Worm (Caenorhabditis elegans) whole organism, dauer: ENCODE measurements around the gene Y53F4B.23.
"Not testable (repeated sequence)": the region's sequence is repeated elsewhere in the genome, so short reads cannot be mapped to it uniquely, and the experiment has no call there.

Experiments
- unc-62 ChIP-seq: sonication (generic microtip); optimal IDR thresholded peaks from 2 replicates; lab custom pipeline; 2017; ENCODE audit warnings: missing biosample characterization, missing genetic modification reagents, missing genetic modification characterization

Y53F4B.23 gene

DNA sequence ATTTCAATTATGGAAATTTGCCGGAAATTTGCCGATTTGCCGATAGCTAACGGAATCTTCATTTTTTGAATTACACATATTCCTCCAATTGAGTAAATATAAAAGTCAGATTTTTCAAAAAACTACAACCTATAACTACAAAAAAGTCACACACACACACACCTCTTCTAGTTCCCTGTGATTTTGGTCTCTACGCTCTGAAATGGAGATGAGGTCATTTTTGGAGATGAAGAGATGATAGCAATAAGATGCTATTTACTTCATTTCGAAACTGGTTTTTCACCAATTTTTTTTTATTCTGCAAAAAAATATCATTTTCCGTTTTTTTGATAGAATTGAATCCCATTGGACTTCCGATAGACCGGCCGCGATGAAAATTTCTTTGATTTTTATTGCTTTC lies at the start of gene Y53F4B.23:
Gene Y53F4B.23, plus strand, starts transcription at position 312 of the 400 bp plus-strand sequence.
- TF ChIP-seq unc-62 (GFP tag; lab: Kevin White, UChicago) = no peak

DNA sequence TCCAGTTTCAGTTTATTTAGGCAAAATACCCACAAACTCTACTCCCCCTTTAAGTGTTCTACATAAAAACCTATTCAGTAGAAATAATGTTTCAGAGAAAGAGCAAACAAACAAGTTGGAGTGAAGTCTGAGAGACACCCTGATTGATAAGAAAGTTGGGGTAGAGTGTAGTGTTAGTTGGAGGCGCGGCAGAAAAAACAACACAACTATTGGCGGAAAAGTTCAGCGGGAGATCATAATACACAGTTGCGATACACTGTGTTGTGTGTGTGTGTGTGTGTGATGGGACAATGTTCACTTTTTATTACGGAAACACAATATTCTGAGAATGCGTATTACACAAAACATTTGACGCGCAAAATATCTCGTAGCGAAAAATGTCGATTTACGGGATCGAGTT lies 49.5 kb upstream of the Y53F4B.23 start:
- TF ChIP-seq unc-62 (GFP tag; lab: Kevin White, UChicago) = no peak

DNA sequence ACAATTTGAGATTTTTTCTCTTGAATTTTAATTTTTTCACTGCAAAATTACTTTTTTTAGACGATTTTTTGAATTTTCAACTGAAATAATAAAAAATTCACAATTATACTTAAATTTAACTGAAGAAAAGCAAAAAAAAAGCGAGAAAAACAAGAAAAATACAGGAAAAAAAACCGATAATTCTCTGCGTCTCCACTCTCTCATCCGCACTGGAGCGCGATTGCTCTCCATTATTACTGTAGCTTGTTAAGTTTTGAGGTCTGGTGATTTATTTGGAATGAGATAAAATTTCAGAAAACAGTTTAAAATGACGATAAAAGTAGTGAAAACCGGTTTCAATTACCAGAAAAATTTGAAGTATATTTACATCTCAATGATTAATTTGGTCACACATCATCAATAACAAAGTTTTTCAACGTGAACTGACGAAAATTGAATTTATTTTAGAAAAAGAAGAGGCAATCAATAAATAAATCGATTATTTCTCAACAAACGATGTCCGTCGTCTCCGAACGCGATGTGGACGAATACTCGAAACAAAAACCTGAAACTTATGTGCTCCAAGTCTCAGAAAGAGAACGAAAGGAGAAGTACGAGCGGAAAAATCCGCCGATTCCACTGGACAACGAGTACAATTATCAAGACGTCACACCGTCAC lies 47.4 kb upstream of the Y53F4B.23 start, which contains the start of gene Y53F4B.19:
Gene Y53F4B.19, plus strand, starts transcription at position 157 of the 658 bp plus-strand sequence.
- no peak for TF ChIP-seq unc-62 (GFP tag; lab: Kevin White, UChicago)

DNA sequence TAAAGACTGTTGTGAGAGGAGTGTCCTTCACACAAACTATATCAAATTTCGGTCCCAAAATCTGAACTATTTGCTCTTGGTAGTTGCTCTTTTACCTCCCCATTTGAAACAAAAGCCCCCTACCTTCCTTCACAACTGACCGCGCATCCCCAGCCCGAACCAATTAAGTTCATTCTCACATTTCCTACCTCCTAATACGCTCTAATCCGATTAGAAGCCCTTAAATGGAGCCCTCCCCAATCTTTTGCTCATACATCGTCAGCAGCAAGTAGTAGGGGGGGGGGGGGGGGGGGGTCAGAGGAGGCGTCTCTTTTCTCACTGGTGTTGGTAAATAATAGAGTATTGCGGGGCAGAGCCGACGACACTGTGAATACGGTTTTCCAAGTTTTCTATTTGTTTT lies 43.8 kb upstream of the Y53F4B.23 start:
- TF ChIP-seq unc-62 (GFP tag; lab: Kevin White, UChicago) = no peak

DNA sequence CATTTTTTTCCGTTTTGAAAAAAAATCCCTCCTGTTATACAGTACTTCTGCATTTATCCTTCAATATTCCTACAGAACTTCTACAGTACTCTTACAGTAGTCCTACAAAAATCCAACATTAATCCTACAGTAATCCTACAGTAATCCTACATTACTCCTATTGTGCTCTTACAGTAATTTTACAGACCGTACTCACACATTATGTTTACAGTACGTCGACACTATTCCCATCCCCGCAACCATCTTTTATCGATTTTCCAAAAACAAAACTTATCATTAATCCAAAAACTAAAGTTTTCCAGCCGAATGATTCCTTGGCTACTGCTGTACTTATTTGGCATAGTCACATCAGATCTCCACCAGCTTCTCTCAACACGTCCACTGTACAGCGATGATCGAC lies 40.1 kb upstream of the Y53F4B.23 start, which contains the start of gene Y53F4B.20:
Gene Y53F4B.20, plus strand, starts transcription at position 301 of the 400 bp plus-strand sequence.
- TF ChIP-seq unc-62 (GFP tag; lab: Kevin White, UChicago) = no peak

DNA sequence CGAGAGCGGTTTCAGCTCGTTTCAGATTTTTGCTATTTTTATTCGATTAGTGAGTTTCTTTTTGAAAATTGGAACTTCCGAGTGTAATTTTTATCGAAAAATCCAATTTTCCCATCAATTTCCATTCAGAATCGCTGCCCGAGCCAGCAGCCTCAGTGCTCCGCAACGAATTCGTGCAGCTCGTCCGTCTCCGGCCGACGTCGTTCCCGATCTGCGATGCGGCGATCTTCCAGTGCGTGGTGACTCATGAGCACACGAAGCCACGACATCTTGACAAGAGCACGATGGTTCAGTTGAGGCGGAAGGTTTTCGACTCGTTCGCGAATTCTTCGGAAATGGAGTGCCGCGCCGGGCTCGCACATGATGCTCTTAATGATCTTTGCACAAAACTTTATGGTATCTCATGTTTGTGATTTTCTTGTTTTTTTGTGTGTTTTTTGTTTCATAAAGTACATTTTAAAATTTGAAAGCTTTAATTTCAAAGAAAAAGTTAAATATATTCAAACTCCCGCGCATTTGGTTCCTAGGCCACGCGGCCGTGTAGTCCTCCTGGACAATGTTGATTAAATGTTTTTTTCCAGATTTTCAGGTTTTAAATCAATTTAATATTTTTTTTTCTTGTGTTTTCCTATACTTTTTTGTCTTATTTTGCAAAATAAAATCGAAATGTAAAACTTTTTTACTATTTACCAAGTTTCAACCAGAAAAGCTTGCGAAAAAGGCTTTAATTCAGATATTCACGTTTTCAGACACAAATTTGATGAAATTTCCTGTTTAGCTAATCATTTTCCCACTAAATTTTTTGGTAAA lies 35.0 kb upstream of the Y53F4B.23 start:
- TF ChIP-seq unc-62 (GFP tag; lab: Kevin White, UChicago) = no peak

DNA sequence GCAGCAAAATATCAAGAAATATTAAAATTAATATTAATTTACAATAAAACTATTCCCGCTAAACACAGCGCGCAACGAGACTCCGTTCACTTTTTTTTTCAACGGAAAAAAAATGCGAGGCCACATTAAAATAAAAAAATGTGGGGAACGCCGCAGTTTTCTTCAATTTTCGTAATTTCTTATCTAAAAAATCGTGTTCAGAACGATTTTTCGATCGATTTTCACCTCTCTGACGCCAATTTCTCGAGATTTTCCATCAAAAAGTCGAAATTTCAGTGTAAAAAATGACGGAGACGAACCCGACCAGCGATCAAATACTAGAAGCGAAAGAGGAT lies 34.4 kb upstream of the Y53F4B.23 start, which contains the start of gene Y53F4B.21:
Gene Y53F4B.21, plus strand, starts transcription at position 285 of the 335 bp plus-strand sequence.
- no peak for TF ChIP-seq unc-62 (GFP tag; lab: Kevin White, UChicago)

DNA sequence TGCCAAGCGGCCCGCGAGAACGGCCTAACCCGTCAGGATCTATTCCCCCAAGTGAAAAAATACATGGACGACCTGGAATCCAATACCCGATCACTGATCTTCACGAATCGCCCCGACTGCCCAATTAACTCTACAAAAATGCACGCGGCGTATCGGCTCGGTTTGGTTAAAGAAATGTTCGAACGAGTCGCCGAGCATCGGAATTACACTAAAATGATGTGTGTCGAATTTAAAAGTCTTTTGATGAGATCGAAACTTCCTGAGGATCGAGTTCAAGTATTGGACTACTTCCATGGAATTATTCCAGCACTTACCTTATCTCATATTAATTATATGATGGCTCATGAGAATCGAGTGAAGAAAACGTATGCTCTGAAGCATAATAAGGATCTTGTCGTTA lies 17.1 kb upstream of the Y53F4B.23 start:
- no peak for TF ChIP-seq unc-62 (GFP tag; lab: Kevin White, UChicago)

DNA sequence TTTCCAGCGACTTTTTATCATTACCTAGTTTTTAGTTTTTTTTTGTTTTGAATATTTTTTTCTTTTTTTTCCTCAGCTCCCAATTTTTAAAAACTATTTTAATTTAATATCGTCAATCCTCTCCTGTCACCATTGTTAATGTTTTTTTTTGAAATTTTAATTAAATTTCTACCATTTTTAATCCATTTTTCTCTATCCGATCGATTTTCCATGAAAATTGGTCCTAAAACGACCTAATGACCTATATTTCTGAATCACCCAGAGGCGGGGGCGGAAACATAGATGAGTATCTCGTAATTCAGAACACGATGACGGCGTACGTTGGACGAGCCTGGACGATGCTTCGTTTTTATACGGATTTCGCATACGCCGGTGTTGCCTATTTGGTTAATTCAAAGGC lies 14.5 kb upstream of the Y53F4B.23 start, which contains the start of gene Y53F4B.39:
Gene Y53F4B.39, plus strand, starts transcription at position 301 of the 400 bp plus-strand sequence.
- TF ChIP-seq unc-62 (GFP tag; lab: Kevin White, UChicago) = no peak

DNA sequence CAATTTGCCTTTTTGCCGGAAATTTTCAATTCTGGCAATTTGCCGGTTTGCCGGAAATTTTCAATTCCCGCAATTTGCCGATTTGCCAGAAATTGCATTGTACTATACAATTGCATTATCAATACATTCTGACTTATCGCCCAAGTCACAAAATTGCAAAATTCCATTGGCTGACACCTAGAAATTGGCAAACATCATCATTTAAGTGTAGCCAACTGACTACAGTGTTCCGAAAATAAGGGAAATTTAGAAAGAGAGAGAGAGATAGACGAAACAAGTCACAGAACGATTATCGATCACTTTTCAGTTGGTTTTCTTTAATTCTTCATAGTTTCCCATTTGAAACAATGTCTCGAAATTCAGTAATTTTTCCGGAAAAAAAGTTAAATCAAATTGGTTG lies 13.0 kb upstream of the Y53F4B.23 start:
- TF ChIP-seq unc-62 (GFP tag; lab: Kevin White, UChicago) = no peak

DNA sequence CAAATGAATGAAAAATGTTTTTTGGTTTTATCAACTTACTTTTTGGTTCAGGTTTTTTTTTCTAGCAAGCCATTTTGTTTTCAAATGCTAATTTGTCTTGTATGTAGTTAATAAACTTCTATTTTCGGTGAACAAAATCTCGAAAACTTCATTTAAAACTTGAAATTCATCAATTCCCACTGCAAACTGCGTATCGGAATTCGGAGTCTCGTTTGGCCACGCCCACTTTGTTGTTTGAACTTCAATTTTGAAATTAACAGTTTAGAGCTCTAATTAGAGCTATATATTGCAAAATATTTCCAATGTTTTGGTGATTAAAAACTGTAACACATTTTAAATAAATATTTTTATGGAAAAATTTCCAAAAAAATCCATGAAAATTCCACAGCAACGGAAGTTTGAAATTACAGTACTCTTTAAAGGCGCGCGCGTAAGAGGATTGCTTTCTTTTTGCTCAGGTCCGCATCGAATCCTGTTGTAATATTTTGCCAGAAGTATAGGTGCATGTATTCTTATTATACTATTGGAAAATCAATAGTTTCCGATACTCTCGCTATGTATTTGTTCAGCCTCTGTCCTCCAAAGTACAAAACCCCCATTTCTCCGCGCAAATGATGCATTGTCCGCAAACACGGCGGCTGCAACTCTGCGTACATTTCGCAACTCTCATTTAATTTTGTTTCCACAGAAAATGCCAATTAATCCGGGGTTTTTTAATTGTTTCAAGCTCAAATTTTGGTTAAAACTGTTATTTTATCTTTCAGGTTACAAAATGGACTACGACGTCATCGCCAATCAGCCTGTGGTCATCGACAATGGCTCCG lies 4.6 kb upstream of the Y53F4B.23 start, which contains the start of gene arp-1:
Gene arp-1, plus strand, starts transcription at position 765 of the 824 bp plus-strand sequence.
- TF ChIP-seq unc-62 (GFP tag; lab: Kevin White, UChicago) = no peak

DNA sequence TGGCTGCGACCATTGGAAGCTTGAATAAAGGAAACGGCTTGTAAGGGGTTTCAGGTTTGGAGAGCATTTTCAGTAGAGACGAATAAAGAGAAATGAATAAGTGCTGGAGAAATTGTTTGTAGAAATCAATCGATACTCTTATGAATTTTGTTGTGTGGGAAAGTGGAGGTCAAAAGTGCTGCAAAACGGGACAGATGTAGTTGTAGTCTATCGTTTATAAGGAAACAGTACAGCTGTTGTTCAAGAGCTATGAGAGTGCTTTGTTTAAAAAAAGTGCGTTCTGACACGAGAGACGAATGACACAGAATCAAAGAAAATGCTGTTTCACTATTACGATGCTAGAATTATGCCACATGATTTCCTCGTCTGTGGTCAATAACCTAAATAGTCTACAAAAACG lies 6.2 kb downstream of the Y53F4B.23 start, which contains the start of gene Y53F4B.62:
Gene Y53F4B.62, minus strand, starts transcription at position 101 of the 400 bp plus-strand sequence.
- TF ChIP-seq unc-62 (GFP tag; lab: Kevin White, UChicago) = no peak

DNA sequence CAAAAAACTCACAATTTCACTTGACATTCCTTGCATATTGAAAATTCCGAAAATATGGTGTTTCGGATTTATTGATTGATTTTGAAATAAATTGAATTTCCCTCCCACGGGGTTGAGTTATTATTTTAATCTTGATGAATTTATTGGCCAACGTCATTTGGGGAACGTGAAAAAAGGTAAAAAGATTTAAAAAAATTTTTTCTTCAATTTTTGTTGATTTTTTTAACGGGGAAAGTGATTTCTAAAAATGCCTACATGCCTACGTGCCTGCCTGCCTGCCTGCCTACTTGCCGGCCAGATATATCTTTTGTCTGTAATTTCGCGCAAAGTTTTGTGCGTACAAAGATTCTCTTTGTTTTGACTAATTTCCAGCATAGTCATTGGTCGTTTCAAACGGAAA lies 10.0 kb downstream of the Y53F4B.23 start, which contains the start of gene Y53F4B.24:
Gene Y53F4B.24, minus strand, starts transcription at position 101 of the 400 bp plus-strand sequence.
- TF ChIP-seq unc-62 (GFP tag; lab: Kevin White, UChicago) = no peak

DNA sequence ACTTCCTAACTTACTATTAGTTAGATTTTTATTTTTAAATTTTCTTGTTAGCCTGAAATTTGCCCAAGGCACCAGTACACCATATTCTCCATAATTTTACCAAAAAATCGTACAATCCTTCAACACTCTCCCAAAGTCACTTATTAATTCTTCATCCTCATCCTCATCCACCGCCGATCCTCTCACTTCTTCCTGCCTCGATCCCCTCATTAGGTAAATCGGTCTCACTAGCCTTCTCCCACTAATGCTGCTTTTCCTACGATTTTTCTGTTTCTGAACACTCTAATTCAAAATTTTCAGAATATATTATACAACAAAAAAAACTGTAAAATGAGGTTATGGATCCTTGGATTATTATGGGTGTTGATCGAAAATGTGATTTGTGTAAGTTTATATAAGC lies 11.6 kb downstream of the Y53F4B.23 start, which contains the start of gene Y53F4B.25:
Gene Y53F4B.25, plus strand, starts transcription at position 301 of the 400 bp plus-strand sequence.
- TF ChIP-seq unc-62 (GFP tag; lab: Kevin White, UChicago) = no peak

DNA sequence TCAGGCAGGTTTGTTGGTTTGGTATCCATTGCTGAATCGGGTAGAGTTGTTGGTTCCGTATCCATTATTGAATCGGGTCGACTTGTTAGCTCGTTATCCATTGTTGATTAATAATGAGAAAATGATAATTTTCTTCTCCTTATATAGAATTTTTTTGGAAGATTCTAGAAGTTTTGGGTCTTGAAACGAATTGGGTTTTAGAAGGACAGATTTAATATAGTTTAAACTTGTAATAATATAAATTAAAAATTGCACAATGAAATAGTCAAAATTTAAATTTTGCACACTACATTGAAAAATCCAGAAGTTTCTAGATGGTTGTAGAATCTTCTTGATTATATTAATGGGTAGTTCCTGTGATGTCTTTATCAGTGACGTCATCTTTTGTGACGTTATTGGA lies 16.6 kb downstream of the Y53F4B.23 start, which contains the start of gene Y53F4B.26:
Gene Y53F4B.26, minus strand, starts transcription at position 101 of the 400 bp plus-strand sequence.
- TF ChIP-seq unc-62 (GFP tag; lab: Kevin White, UChicago) = not testable (repeated sequence)
